Fruit fly (Drosophila melanogaster) whole organism, embryonic: Measurements from ENCODE around the gene Fnta.

ENCODE experiments used
- Atf-2 ChIP-seq: fragments of 200-800 bp; sonication (Bioruptor generic); optimal IDR thresholded peaks from 2 replicates; lab custom pipeline; 2016; ENCODE audit warnings: missing biosample characterization, missing genetic modification characterization
- CG18619 ChIP-seq: fragments of 200-800 bp; sonication (Bioruptor generic); optimal IDR thresholded peaks from 3 replicates; lab custom pipeline; 2017; ENCODE audit warnings: missing biosample characterization, mild to moderate bottlenecking, missing genetic modification characterization
- CG8089 ChIP-seq: fragments of 200-800 bp; sonication (Bioruptor generic); optimal IDR thresholded peaks from 3 replicates; lab custom pipeline; 2016; ENCODE audit warnings: missing biosample characterization, missing genetic modification characterization
- Kr ChIP-seq: fragments of 200-800 bp; sonication (Bioruptor generic); optimal IDR thresholded peaks from 2 replicates; lab custom pipeline; 2017; ENCODE audit warnings: missing biosample characterization, mild to moderate bottlenecking, missing genetic modification characterization
- btn ChIP-seq: fragments of 200-800 bp; sonication (Bioruptor generic); optimal IDR thresholded peaks from 2 replicates; lab custom pipeline; 2016; ENCODE audit warnings: missing biosample characterization, missing genetic modification characterization

- no peak for TF ChIP-seq CG8089 (GFP tag; lab: Kevin White, UChicago)
- no peak for TF ChIP-seq Kr (GFP tag; lab: Kevin White, UChicago)
- no peak for TF ChIP-seq btn (GFP tag; lab: Kevin White, UChicago)
- no peak for TF ChIP-seq CG18619 (GFP tag; lab: Kevin White, UChicago)
- TF ChIP-seq Atf-2 (GFP tag; lab: Kevin White, UChicago) = no peak
Observed at dm6 chr2L:4800033-4800432, 30.5 kb downstream of the Fnta start.
